Worm (Caenorhabditis elegans) whole organism, late embryonic: ENCODE measurements around the gene Y49F6B.2.

ENCODE experiments used
- C08G9.2 ChIP-seq: sonication (generic microtip); optimal IDR thresholded peaks from 2 replicates; lab custom pipeline; 2016; ENCODE audit warnings: mild to moderate bottlenecking, missing genetic modification characterization, moderate library complexity, missing compliant biosample characterization
- C38D4.7 ChIP-seq: fragments of 200-800 bp; sonication (Bioruptor generic); optimal IDR thresholded peaks from 2 replicates; lab custom pipeline; 2018; ENCODE audit warnings: mild to moderate bottlenecking, missing genetic modification characterization, moderate library complexity, missing compliant biosample characterization
- F13H6.1 ChIP-seq: sonication (generic microtip); optimal IDR thresholded peaks from 2 replicates; lab custom pipeline; 2016; ENCODE audit warnings: missing genetic modification characterization, missing compliant biosample characterization
- K02D7.2 ChIP-seq: sonication (generic microtip); optimal IDR thresholded peaks from 2 replicates; lab custom pipeline; 2017; ENCODE audit warnings: mild to moderate bottlenecking, missing genetic modification characterization, missing compliant biosample characterization
- K09A11.1 ChIP-seq: sonication (generic microtip); optimal IDR thresholded peaks from 2 replicates; lab custom pipeline; 2017; ENCODE audit warnings: antibody characterized with exemption, mild to moderate bottlenecking, missing genetic modification characterization, missing compliant biosample characterization; ENCODE audit not compliant: insufficient read depth
- Y22D7AL.16 ChIP-seq: sonication (generic microtip); optimal IDR thresholded peaks from 2 replicates; lab custom pipeline; 2016; ENCODE audit warnings: missing genetic modification characterization, missing compliant biosample characterization
- ceh-14 ChIP-seq: sonication (generic microtip); optimal IDR thresholded peaks from 2 replicates; lab custom pipeline; 2016; ENCODE audit warnings: missing genotype, missing genetic modification characterization, missing compliant biosample characterization
- ceh-18 ChIP-seq: sonication (generic microtip); optimal IDR thresholded peaks from 2 replicates; lab custom pipeline; 2016; ENCODE audit warnings: missing genetic modification characterization, missing compliant biosample characterization
- ceh-2 ChIP-seq: sonication (generic microtip); optimal IDR thresholded peaks from 2 replicates; lab custom pipeline; 2016; ENCODE audit warnings: missing genotype, missing genetic modification characterization, missing compliant biosample characterization
- ceh-31 ChIP-seq: sonication (generic microtip); optimal IDR thresholded peaks from 2 replicates; lab custom pipeline; 2016; ENCODE audit warnings: missing genetic modification characterization, missing compliant biosample characterization
- ceh-34 ChIP-seq: sonication (generic microtip); optimal IDR thresholded peaks from 2 replicates; lab custom pipeline; 2016; ENCODE audit warnings: mild to moderate bottlenecking, missing genetic modification characterization, missing compliant biosample characterization
- ceh-45 ChIP-seq: fragments of 200-800 bp; sonication (Bioruptor generic); IDR thresholded peaks from 2 replicates; pipeline ENCODE4 v1.3.6; 2022; ENCODE audit warnings: missing genetic modification reagents, missing genetic modification characterization, missing compliant biosample characterization
- ceh-48 ChIP-seq: sonication (generic microtip); optimal IDR thresholded peaks from 2 replicates; lab custom pipeline; 2016; ENCODE audit warnings: missing genetic modification characterization, inconsistent platforms, missing compliant biosample characterization
- ceh-6 ChIP-seq: fragments of 200-800 bp; sonication (Bioruptor generic); optimal IDR thresholded peaks from 2 replicates; lab custom pipeline; 2018; ENCODE audit warnings: mild to moderate bottlenecking, missing genetic modification characterization, missing compliant biosample characterization
- ceh-9 ChIP-seq: sonication (generic microtip); optimal IDR thresholded peaks from 2 replicates; lab custom pipeline; 2016; ENCODE audit warnings: mild to moderate bottlenecking, missing genetic modification characterization, inconsistent platforms, missing compliant biosample characterization
- che-1 ChIP-seq: sonication (generic microtip); optimal IDR thresholded peaks from 2 replicates; lab custom pipeline; 2016; ENCODE audit warnings: mild to moderate bottlenecking, missing genetic modification characterization, missing compliant biosample characterization
- dmd-4 ChIP-seq: sonication (generic microtip); optimal IDR thresholded peaks from 2 replicates; lab custom pipeline; 2016; ENCODE audit warnings: borderline replicate concordance, missing genetic modification characterization, missing compliant biosample characterization
- dve-1 ChIP-seq: sonication (generic microtip); optimal IDR thresholded peaks from 2 replicates; lab custom pipeline; 2017; ENCODE audit warnings: antibody characterized with exemption, mild to moderate bottlenecking, missing genetic modification characterization, missing compliant biosample characterization
- elt-2 ChIP-seq: sonication (generic microtip); optimal IDR thresholded peaks from 2 replicates; lab custom pipeline; 2016; ENCODE audit warnings: missing genetic modification reagents, missing genetic modification characterization, missing compliant biosample characterization
- fax-1 ChIP-seq: sonication (generic microtip); optimal IDR thresholded peaks from 2 replicates; lab custom pipeline; 2016; ENCODE audit warnings: missing genotype, missing genetic modification characterization, missing compliant biosample characterization
- gmeb-2 ChIP-seq: sonication (generic microtip); optimal IDR thresholded peaks from 2 replicates; lab custom pipeline; 2016; ENCODE audit warnings: missing genetic modification characterization, inconsistent platforms, missing compliant biosample characterization
- hlh-13 ChIP-seq: fragments of 200-800 bp; sonication (Bioruptor generic); optimal IDR thresholded peaks from 2 replicates; lab custom pipeline; 2018; ENCODE audit warnings: mild to moderate bottlenecking, missing genetic modification characterization, missing compliant biosample characterization
- hlh-30 ChIP-seq: sonication (generic microtip); optimal IDR thresholded peaks from 2 replicates; lab custom pipeline; 2017; ENCODE audit warnings: antibody characterized with exemption, missing genetic modification characterization, missing compliant biosample characterization; ENCODE audit not compliant: insufficient read depth
- hlh-6 ChIP-seq: sonication (generic microtip); optimal IDR thresholded peaks from 2 replicates; lab custom pipeline; 2016; ENCODE audit warnings: missing genotype, missing genetic modification characterization, missing compliant biosample characterization
- hlh-8 ChIP-seq: sonication (generic microtip); optimal IDR thresholded peaks from 2 replicates; lab custom pipeline; 2016; ENCODE audit warnings: missing genotype, missing genetic modification characterization, missing compliant biosample characterization
- lim-6 ChIP-seq: sonication (generic microtip); optimal IDR thresholded peaks from 2 replicates; lab custom pipeline; 2016; ENCODE audit warnings: missing genetic modification characterization, missing compliant biosample characterization
- lin-11 ChIP-seq: fragments of 200-800 bp; sonication (Bioruptor generic); optimal IDR thresholded peaks from 2 replicates; lab custom pipeline; 2018; ENCODE audit warnings: mild to moderate bottlenecking, missing genetic modification characterization, missing compliant biosample characterization
- nhr-11 ChIP-seq: fragments of 150-350 bp; optimal IDR thresholded peaks from 2 replicates; lab custom pipeline; 2014; ENCODE audit warnings: missing biosample characterization, missing genetic modification characterization
- npax-4 ChIP-seq: sonication (generic microtip); optimal IDR thresholded peaks from 2 replicates; lab custom pipeline; 2016; ENCODE audit warnings: missing genetic modification characterization, missing compliant biosample characterization
- pag-3 ChIP-seq: sonication (generic microtip); optimal IDR thresholded peaks from 2 replicates; lab custom pipeline; 2016; ENCODE audit warnings: missing compliant biosample characterization, missing genetic modification characterization, borderline replicate concordance
- pax-1 ChIP-seq: fragments of 150-350 bp; optimal IDR thresholded peaks from 2 replicates; lab custom pipeline; 2014; ENCODE audit warnings: missing biosample characterization, missing genetic modification characterization
- pros-1 ChIP-seq: fragments of 150-350 bp; optimal IDR thresholded peaks from 2 replicates; lab custom pipeline; 2014; ENCODE audit warnings: missing biosample characterization, missing genetic modification reagents, missing genetic modification characterization
- ref-2 ChIP-seq: sonication (generic microtip); optimal IDR thresholded peaks from 2 replicates; lab custom pipeline; 2016; ENCODE audit warnings: missing genetic modification characterization, missing compliant biosample characterization
- rnt-1 ChIP-seq: sonication (generic microtip); optimal IDR thresholded peaks from 2 replicates; lab custom pipeline; 2016; ENCODE audit warnings: missing genetic modification characterization, missing compliant biosample characterization
- syd-9 ChIP-seq: sonication (generic microtip); optimal IDR thresholded peaks from 2 replicates; lab custom pipeline; 2016; ENCODE audit warnings: mild to moderate bottlenecking, missing genetic modification characterization, moderate library complexity, missing compliant biosample characterization
- tbx-2 ChIP-seq: sonication (generic microtip); optimal IDR thresholded peaks from 2 replicates; lab custom pipeline; 2016; ENCODE audit warnings: missing genetic modification characterization, missing compliant biosample characterization
- tbx-7 ChIP-seq: sonication (generic microtip); optimal IDR thresholded peaks from 2 replicates; lab custom pipeline; 2016; ENCODE audit warnings: missing genotype, missing genetic modification characterization, missing compliant biosample characterization
- ttx-3 ChIP-seq: sonication (generic microtip); optimal IDR thresholded peaks from 2 replicates; lab custom pipeline; 2016; ENCODE audit warnings: missing genetic modification reagents, missing genetic modification characterization, missing compliant biosample characterization
- unc-3 ChIP-seq, 2 experiments: fragments of 200-800 bp in 1 of 2; sonication (Bioruptor generic) in 1 of 2; sonication (generic microtip) in 1 of 2; conservative IDR thresholded peaks in 1 of 2; optimal IDR thresholded peaks in 1 of 2; 2 replicates each; pipeline versions ENCODE4 v1.3.6 to Lab custom; 2016 to 2022; ENCODE audit warnings: missing compliant biosample characterization in 2 of 2, missing genetic modification characterization in 2 of 2, missing genetic modification reagents in 1 of 2
- unc-42 ChIP-seq: sonication (generic microtip); optimal IDR thresholded peaks from 2 replicates; lab custom pipeline; 2016; ENCODE audit warnings: missing genotype, missing genetic modification characterization, missing compliant biosample characterization
- unc-86 ChIP-seq: sonication (generic microtip); optimal IDR thresholded peaks from 2 replicates; lab custom pipeline; 2016; ENCODE audit warnings: missing genetic modification characterization, missing compliant biosample characterization
- zip-5 ChIP-seq: sonication (generic microtip); optimal IDR thresholded peaks from 2 replicates; lab custom pipeline; 2016; ENCODE audit warnings: missing genetic modification characterization, missing compliant biosample characterization
- ztf-16 ChIP-seq: sonication (generic microtip); optimal IDR thresholded peaks from 2 replicates; lab custom pipeline; 2017; ENCODE audit warnings: missing genetic modification characterization, missing compliant biosample characterization

Gene Y49F6B.2

ce11 chrII:3527460-3527859, 24.7 kb downstream of the Y49F6B.2 start:
- no peak for TF ChIP-seq zip-5
- TF ChIP-seq ceh-34 (tag; lab: Kevin White, UChicago), result no peak
- TF ChIP-seq ceh-14 (tag; lab: Kevin White, UChicago), result peak; percentile 67
- no peak for TF ChIP-seq pax-1
- TF ChIP-seq hlh-6 (tag; lab: Kevin White, UChicago), result no peak
- TF ChIP-seq rnt-1, result no peak
- TF ChIP-seq ttx-3 (tag; lab: Kevin White, UChicago), result no peak
- peak; percentile 17 for TF ChIP-seq lim-6 (tag; lab: Kevin White, UChicago)

ce11 chrII:3528256-3528655, 25.5 kb downstream of the Y49F6B.2 start, which contains the start of gene ncs-6:
TSS of gene ncs-6 (minus strand) at chrII:3528516.
- no peak for TF ChIP-seq dve-1 (tag; lab: Kevin White, UChicago)
- no peak for TF ChIP-seq C38D4.7 (GFP tag; lab: Kevin White, UChicago)
- TF ChIP-seq ceh-2 (tag; lab: Kevin White, UChicago), result no peak
- no peak for TF ChIP-seq ceh-31 (tag; lab: Kevin White, UChicago)
- TF ChIP-seq ceh-6 (GFP tag; lab: Kevin White, UChicago), result no peak
- no peak for TF ChIP-seq pag-3 (tag; lab: Kevin White, UChicago)
- TF ChIP-seq hlh-13 (GFP tag; lab: Kevin White, UChicago), result no peak
- no peak for TF ChIP-seq lin-11
- TF ChIP-seq C08G9.2 (tag; lab: Kevin White, UChicago), result no peak
- TF ChIP-seq rnt-1, result no peak
- no peak for TF ChIP-seq ref-2
- no peak for TF ChIP-seq ceh-45 (GFP tag; lab: Robert Waterston, UW)

ce11 chrII:3540151-3540550, 37.4 kb downstream of the Y49F6B.2 start:
- no peak for TF ChIP-seq dmd-4 (tag; lab: Kevin White, UChicago)
- TF ChIP-seq, all 69 proteins: peak for 0

- TF ChIP-seq pros-1 (tag; lab: Kevin White, UChicago) (no peak), elt-2 (tag; lab: Kevin White, UChicago) (no peak), zip-5 (no peak), dve-1 (tag; lab: Kevin White, UChicago) (no peak), gmeb-2 (tag; lab: Kevin White, UChicago) (no peak), lin-11 (no peak)
Observed at ce11 chrII:3546381-3546931, 43.7 kb downstream of the Y49F6B.2 start, which contains the start of gene apd-3. TSS of gene apd-3 (minus strand) at chrII:3546431.

- TF ChIP-seq tbx-7 (no peak), rnt-1 (peak; percentile 20), ceh-14 (tag; lab: Kevin White, UChicago) (no peak), C08G9.2 (tag; lab: Kevin White, UChicago) (peak; percentile 51), lin-11 (no peak), ceh-18 (tag; lab: Kevin White, UChicago) (peak; percentile 37), hlh-6 (tag; lab: Kevin White, UChicago) (no peak), hlh-8 (tag; lab: Kevin White, UChicago) (no peak), Y22D7AL.16 (no peak), fax-1 (tag; lab: Kevin White, UChicago) (no peak), ref-2 (no peak), npax-4 (tag; lab: Kevin White, UChicago) (no peak), ztf-16 (no peak), ceh-9 (tag; lab: Kevin White, UChicago) (no peak), K09A11.1 (tag; lab: Kevin White, UChicago) (no peak), che-1 (no peak), unc-86 (tag; lab: Kevin White, UChicago) (no peak), ceh-48 (tag; lab: Kevin White, UChicago) (peak; percentile 39), ceh-31 (tag; lab: Kevin White, UChicago) (peak; percentile 82), hlh-30 (tag; lab: Kevin White, UChicago) (no peak), F13H6.1 (tag; lab: Kevin White, UChicago) (no peak), nhr-11 (no peak), unc-42 (peak; percentile 81), tbx-2 (tag; lab: Kevin White, UChicago) (peak; percentile 48), syd-9 (tag; lab: Kevin White, UChicago) (peak; percentile 47), unc-3 (GFP tag; conservative IDR thresholded peaks at IDR 0.05; lab: Robert Waterston, UW) (no peak), unc-3 (tag; optimal IDR thresholded peaks at IDR 0.05; lab: Kevin White, UChicago) (no peak), K02D7.2 (tag; lab: Kevin White, UChicago) (no peak), ceh-34 (tag; lab: Kevin White, UChicago) (peak; percentile 53)
Observed at ce11 chrII:3547282-3547681, 44.5 kb downstream of the Y49F6B.2 start.
